Worm (Caenorhabditis elegans) whole organism, L4 larva: ENCODE data around the gene T16G1.2.

Source experiments
- D1046.2 ChIP-seq: fragments of 200-800 bp; sonication (Bioruptor generic); IDR thresholded peaks from 2 replicates; pipeline ENCODE4 v1.3.6; 2022; ENCODE audit warnings: missing genetic modification characterization, missing compliant biosample characterization
- F44E2.7 ChIP-seq: fragments of 200-800 bp; sonication (Bioruptor generic); IDR thresholded peaks from 2 replicates; pipeline ENCODE4 v2.1.2; 2022; ENCODE audit warnings: missing genetic modification characterization, missing compliant biosample characterization
- R02D3.7 ChIP-seq: fragments of 150-350 bp; sonication (generic microtip); optimal IDR thresholded peaks from 3 replicates; lab custom pipeline; 2014; ENCODE audit warnings: missing biosample characterization, missing genetic modification characterization
- T20F7.1 ChIP-seq: fragments of 200-800 bp; sonication (Bioruptor generic); optimal IDR thresholded peaks from 2 replicates; lab custom pipeline; 2018; ENCODE audit warnings: mild to moderate bottlenecking, missing genetic modification characterization, missing compliant biosample characterization
- Y105C5A.15 ChIP-seq: fragments of 200-800 bp; sonication (Bioruptor generic); IDR thresholded peaks from 2 replicates; pipeline ENCODE4 v1.3.6; 2022; ENCODE audit warnings: missing genetic modification characterization, missing compliant biosample characterization
- Y75B8A.6 ChIP-seq: fragments of 200-800 bp; sonication (Bioruptor generic); IDR thresholded peaks from 2 replicates; pipeline ENCODE4 v1.3.6; 2022; ENCODE audit warnings: missing genetic modification reagents, missing genetic modification characterization, missing compliant biosample characterization
- aha-1 ChIP-seq: fragments of 150-350 bp; peaks from one replicate; lab custom pipeline; 2014; ENCODE audit warnings: missing biosample characterization, missing genetic modification characterization
- ama-1 ChIP-seq: fragments of 150-350 bp; optimal IDR thresholded peaks from 2 replicates; lab custom pipeline; 2014; ENCODE audit warnings: inconsistent platforms, mixed read lengths
- arid-1 ChIP-seq: fragments of 200-800 bp; sonication (Bioruptor generic); conservative IDR thresholded peaks from 2 replicates; pipeline ENCODE4 v1.3.6; 2022; ENCODE audit warnings: missing genetic modification reagents, missing genetic modification characterization, missing compliant biosample characterization
- ceh-28 ChIP-seq: fragments of 150-350 bp; optimal IDR thresholded peaks from 2 replicates; lab custom pipeline; 2014; ENCODE audit warnings: missing biosample characterization, missing genetic modification reagents, missing genetic modification characterization
- ceh-32 ChIP-seq: sonication (generic microtip); optimal IDR thresholded peaks from 2 replicates; lab custom pipeline; 2016; ENCODE audit warnings: mild to moderate bottlenecking, missing genetic modification characterization, missing compliant biosample characterization; ENCODE audit not compliant: poor library complexity
- daf-12 ChIP-seq: fragments of 150-350 bp; optimal IDR thresholded peaks from 2 replicates; lab custom pipeline; 2014; ENCODE audit warnings: missing biosample characterization, missing genetic modification reagents, missing genetic modification characterization
- daf-16 ChIP-seq, 3 experiments: sonication (generic microtip); optimal IDR thresholded peaks; 2 replicates each; lab custom pipeline; 2016 to 2017; ENCODE audit warnings: missing genetic modification characterization in 3 of 3, missing genetic modification reagents in 3 of 3, mild to moderate bottlenecking in 2 of 3, missing compliant biosample characterization in 2 of 3, missing biosample characterization in 1 of 3, moderate library complexity in 1 of 3
- dmd-9 ChIP-seq: fragments of 200-800 bp; sonication (Bioruptor generic); IDR thresholded peaks from 2 replicates; pipeline ENCODE4 v1.3.6; 2022; ENCODE audit warnings: missing genetic modification reagents, missing genetic modification characterization, missing compliant biosample characterization
- dpl-1 ChIP-seq: fragments of 150-350 bp; optimal IDR thresholded peaks from 2 replicates; lab custom pipeline; 2014; ENCODE audit warnings: missing biosample characterization, missing genetic modification reagents, missing genetic modification characterization
- fkh-10 ChIP-seq: fragments of 150-350 bp; optimal IDR thresholded peaks from 2 replicates; lab custom pipeline; 2014; ENCODE audit warnings: missing biosample characterization, missing genetic modification reagents, missing genetic modification characterization
- fos-1 ChIP-seq: fragments of 150-350 bp; optimal IDR thresholded peaks from 2 replicates; lab custom pipeline; 2014; ENCODE audit warnings: missing biosample characterization, missing genetic modification characterization
- hlh-11 ChIP-seq: fragments of 200-800 bp; sonication (Bioruptor generic); optimal IDR thresholded peaks from 2 replicates; lab custom pipeline; 2018; ENCODE audit warnings: mild to moderate bottlenecking, missing genetic modification characterization, missing compliant biosample characterization
- madf-5 ChIP-seq, 2 experiments: fragments of 200-800 bp; sonication (Bioruptor generic); IDR thresholded peaks; 2 replicates each; pipeline ENCODE4 v1.3.6; 2022; ENCODE audit warnings: missing compliant biosample characterization in 2 of 2, missing genetic modification characterization in 2 of 2
- madf-9 ChIP-seq: fragments of 200-800 bp; sonication (Bioruptor generic); conservative IDR thresholded peaks from 2 replicates; pipeline ENCODE4 v1.3.6; 2022; ENCODE audit warnings: missing genetic modification reagents, missing genetic modification characterization, missing compliant biosample characterization
- mdl-1 ChIP-seq, 2 experiments: fragments of 150-350 bp in 1 of 2; sonication (generic microtip) in 1 of 2; optimal IDR thresholded peaks; 2 replicates each; lab custom pipeline; 2014 to 2017; ENCODE audit warnings: missing biosample characterization in 2 of 2, missing genetic modification characterization in 2 of 2
- mdt-29 ChIP-seq: fragments of 200-800 bp; sonication (Bioruptor generic); IDR thresholded peaks from 2 replicates; pipeline ENCODE4 v1.3.6; 2022; ENCODE audit warnings: missing genetic modification reagents, missing genetic modification characterization, missing compliant biosample characterization
- mep-1 ChIP-seq: fragments of 150-350 bp; sonication (generic microtip); optimal IDR thresholded peaks from 3 replicates; lab custom pipeline; 2014; ENCODE audit warnings: missing biosample characterization, missing genetic modification characterization
- nhr-11 ChIP-seq: fragments of 150-350 bp; optimal IDR thresholded peaks from 2 replicates; lab custom pipeline; 2014; ENCODE audit warnings: missing biosample characterization, missing genetic modification characterization
- nhr-237 ChIP-seq: sonication (generic microtip); optimal IDR thresholded peaks from 2 replicates; lab custom pipeline; 2017; ENCODE audit warnings: missing biosample characterization, missing genetic modification characterization
- nhr-28 ChIP-seq: fragments of 150-350 bp; optimal IDR thresholded peaks from 2 replicates; lab custom pipeline; 2014; ENCODE audit warnings: missing biosample characterization, missing genetic modification characterization
- nhr-48 ChIP-seq: sonication (generic microtip); optimal IDR thresholded peaks from 2 replicates; lab custom pipeline; 2016; ENCODE audit warnings: mild to moderate bottlenecking, missing genetic modification characterization, missing compliant biosample characterization
- nhr-76 ChIP-seq: fragments of 150-350 bp; optimal IDR thresholded peaks from 2 replicates; lab custom pipeline; 2014; ENCODE audit warnings: missing biosample characterization, missing genetic modification characterization
- nhr-77 ChIP-seq: fragments of 150-350 bp; optimal IDR thresholded peaks from 2 replicates; lab custom pipeline; 2014; ENCODE audit warnings: missing biosample characterization, missing genetic modification characterization
- rbr-2 ChIP-seq: sonication (generic microtip); optimal IDR thresholded peaks from 2 replicates; lab custom pipeline; 2016; ENCODE audit warnings: missing genotype, missing genetic modification characterization, missing compliant biosample characterization
- set-16 ChIP-seq: fragments of 200-800 bp; sonication (Bioruptor generic); IDR thresholded peaks from 2 replicates; pipeline ENCODE4 v1.3.6; 2022; ENCODE audit warnings: missing genetic modification reagents, missing genetic modification characterization, missing compliant biosample characterization
- skn-1 ChIP-seq: fragments of 150-350 bp; optimal IDR thresholded peaks from 2 replicates; lab custom pipeline; 2014; ENCODE audit warnings: missing biosample characterization, missing genetic modification characterization
- unc-62 ChIP-seq, 3 experiments: fragments of 150-350 bp in 1 of 3; sonication (generic microtip); optimal IDR thresholded peaks in 2 of 3; peaks in 1 of 3; 1 replicate in 1 of 3; 2 replicates in 2 of 3; lab custom pipeline; 2014 to 2017; ENCODE audit warnings: missing biosample characterization in 3 of 3, missing genetic modification characterization in 3 of 3, missing genetic modification reagents in 3 of 3, missing genotype in 1 of 3
- zip-2 ChIP-seq: fragments of 150-350 bp; optimal IDR thresholded peaks from 2 replicates; lab custom pipeline; 2014; ENCODE audit warnings: missing biosample characterization, missing genetic modification characterization

The T16G1.2 gene

ce11 chrV:12928929-12929532, at the start of gene T16G1.2:
T16G1.2 (plus strand) TSS chrV:12929482.
- TF ChIP-seq unc-62 (GFP tag; optimal IDR thresholded peaks at IDR 0.05 in 1 of 2; lab: Kevin White, UChicago) (peak in 1 of 2 experiments; percentile 11), unc-62 (tag; optimal IDR thresholded peaks at IDR 0.05; lab: Kevin White, UChicago) (no peak), mdl-1 (tag; optimal IDR thresholded peaks at IDR 0.05; lab: Kevin White, UChicago) (no peak), skn-1 (tag; lab: Kevin White, UChicago) (no peak), Y105C5A.15 (GFP tag; lab: Robert Waterston, UW) (no peak), Y75B8A.6 (GFP tag; lab: Robert Waterston, UW) (no peak), D1046.2 (GFP tag; lab: Robert Waterston, UW) (no peak), ceh-28 (tag; lab: Kevin White, UChicago) (no peak)
- TF ChIP-seq, all 104 proteins: peak for 1

ce11 chrV:12881396-12881795, 47.9 kb upstream of the T16G1.2 start:
- TF ChIP-seq mdl-1 (tag; optimal IDR thresholded peaks at IDR 0.05; lab: Kevin White, UChicago) = no peak
- peak; percentile 87 for TF ChIP-seq aha-1

- TF ChIP-seq aha-1 = peak; percentile 80
- TF ChIP-seq zip-2 (tag; lab: Kevin White, UChicago) = peak; percentile 5
- TF ChIP-seq nhr-28 (tag; lab: Kevin White, UChicago) = no peak
These were observed 46.9 kb upstream of the T16G1.2 start for ce11 chrV:12882370-12882769.

DNA sequence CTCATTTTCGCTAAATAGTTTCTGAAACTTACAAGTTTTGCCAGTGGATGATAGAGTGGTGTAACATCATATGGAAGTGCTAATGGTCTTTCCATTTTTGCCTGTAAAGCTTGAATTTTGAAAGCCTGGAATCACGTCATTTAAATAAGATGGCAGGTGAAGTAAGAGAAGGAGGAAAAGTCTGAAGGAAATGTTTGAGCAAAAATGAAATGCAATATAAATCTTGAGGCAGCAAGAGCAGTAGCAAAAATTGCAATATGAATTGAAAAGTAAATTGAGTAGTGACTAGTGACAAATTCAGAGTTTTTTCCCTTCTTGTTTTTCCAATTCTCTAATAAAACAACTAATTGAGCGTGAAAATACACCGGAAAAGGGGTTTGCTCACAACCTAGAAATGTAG, 43.4 kb upstream of the T16G1.2 start, which contains the start of gene glb-24:
TSS of gene glb-24 (minus strand) at position 101 of the 400 bp plus-strand sequence.
- no peak for TF ChIP-seq mep-1
- TF ChIP-seq F44E2.7 (GFP tag; lab: Robert Waterston, UW) = no peak

ce11 chrV:12895772-12896171, 33.5 kb upstream of the T16G1.2 start, which contains the start of gene ttbk-7:
ttbk-7 (minus strand) TSS chrV:12895872.
- TF ChIP-seq dpl-1 (GFP tag; lab: Kevin White, UChicago) = no peak
- no peak for TF ChIP-seq arid-1 (GFP tag; lab: Robert Waterston, UW)
- TF ChIP-seq mdt-29 (GFP tag; lab: Robert Waterston, UW) = no peak
- TF ChIP-seq unc-62 (GFP tag; optimal IDR thresholded peaks at IDR 0.05 in 1 of 2; lab: Kevin White, UChicago) = peak in 1 of 2 experiments; percentile 61
- no peak for TF ChIP-seq unc-62 (tag; optimal IDR thresholded peaks at IDR 0.05; lab: Kevin White, UChicago)

DNA sequence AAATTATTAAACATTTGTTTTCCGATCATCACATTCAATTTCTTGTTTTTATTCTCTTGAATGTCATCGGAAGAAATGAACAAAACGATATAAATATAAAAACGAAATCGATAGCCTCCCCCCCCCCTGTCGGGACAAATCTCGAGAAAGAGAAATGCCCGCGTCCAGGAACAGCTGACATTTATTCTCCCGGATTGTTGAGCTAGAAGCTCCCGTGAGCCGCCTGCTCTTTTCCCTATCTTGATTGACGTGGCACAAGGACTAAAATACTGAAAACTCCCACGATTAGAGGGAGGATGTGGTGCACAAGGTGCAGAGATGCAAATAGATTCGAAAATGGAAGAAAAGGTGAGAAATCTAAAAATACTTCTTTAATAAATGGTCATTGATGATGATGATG, 32.4 kb upstream of the T16G1.2 start:
- TF ChIP-seq daf-16 (GFP tag; optimal IDR thresholded peaks at IDR 0.05; lab: Kevin White, UChicago) = peak in 1 of 2 experiments; percentile 31
- TF ChIP-seq daf-16 (tag; optimal IDR thresholded peaks at IDR 0.05; lab: Kevin White, UChicago) = no peak
- no peak for TF ChIP-seq ama-1 (lab: Kevin White, UChicago)
- TF ChIP-seq hlh-11 = peak; percentile 32

DNA sequence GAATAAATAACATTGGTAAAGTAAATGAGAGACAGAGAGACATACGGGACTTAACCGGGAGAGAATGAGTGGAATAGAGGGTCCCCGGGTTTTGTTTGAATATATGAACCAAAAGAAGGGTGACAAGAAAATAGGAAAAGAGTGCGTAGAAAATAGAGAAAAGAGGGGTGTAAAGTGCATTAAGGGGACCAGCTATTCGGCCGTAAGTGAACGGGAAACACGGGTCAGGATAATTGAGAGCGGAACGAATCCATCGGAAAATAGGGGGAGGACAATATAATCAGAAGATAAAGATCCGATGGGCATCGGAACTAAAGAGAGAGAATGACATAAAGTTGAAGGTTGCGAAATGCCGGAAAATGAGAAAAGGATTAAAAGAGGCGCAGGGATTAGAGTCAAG, 31.9 kb upstream of the T16G1.2 start:
- TF ChIP-seq T20F7.1 (GFP tag; lab: Kevin White, UChicago) (no peak), nhr-77 (no peak), nhr-76 (tag; lab: Kevin White, UChicago) (no peak), fkh-10 (GFP tag; lab: Kevin White, UChicago) (no peak), mdl-1 (tag; optimal IDR thresholded peaks at IDR 0.05; lab: Kevin White, UChicago) (no peak), madf-5 (GFP tag; IDR thresholded peaks at IDR 0.05; lab: Robert Waterston, UW) (no peak), nhr-237 (tag; lab: Kevin White, UChicago) (no peak), mdt-29 (GFP tag; lab: Robert Waterston, UW) (no peak), dmd-9 (GFP tag; lab: Robert Waterston, UW) (no peak), madf-9 (no peak), dpl-1 (GFP tag; lab: Kevin White, UChicago) (no peak), set-16 (GFP tag; lab: Robert Waterston, UW) (no peak), nhr-11 (tag; lab: Kevin White, UChicago) (no peak), fos-1 (tag; lab: Kevin White, UChicago) (no peak), daf-12 (tag; lab: Kevin White, UChicago) (no peak), nhr-48 (tag; lab: Kevin White, UChicago) (no peak), rbr-2 (tag; lab: Kevin White, UChicago) (no peak), ceh-32 (tag; lab: Kevin White, UChicago) (no peak), Y75B8A.6 (GFP tag; lab: Robert Waterston, UW) (no peak), R02D3.7 (tag; lab: Kevin White, UChicago) (no peak)
